Fruit fly (Drosophila melanogaster): ENCODE results near the gene CG9044.

The CG9044 gene

dm6 chr2L:5971093-5971808 is 22.0 kb downstream of the CG9044 start:
- TF ChIP-seq CG17801 (GFP tag; optimal IDR thresholded peaks at IDR 0.05; ENCODE audit: partially characterized antibody), result no peak

dm6 chr2L:5972005-5972404 is 22.8 kb downstream of the CG9044 start:
- peak; percentile 0 for TF ChIP-seq CG17801 (GFP tag; optimal IDR thresholded peaks at IDR 0.05; ENCODE audit: partially characterized antibody)

dm6 chr2L:5972588-5973236 is 23.5 kb downstream of the CG9044 start:
- TF ChIP-seq CG17801 (GFP tag; optimal IDR thresholded peaks at IDR 0.05; ENCODE audit: partially characterized antibody), result no peak

- no peak for TF ChIP-seq CG17801 (GFP tag; optimal IDR thresholded peaks at IDR 0.05; ENCODE audit: partially characterized antibody)
Measured at dm6 chr2L:5974122-5974521, 24.9 kb downstream of the CG9044 start.

dm6 chr2L:5975025-5975539 is 25.8 kb downstream of the CG9044 start:
- TF ChIP-seq CG17801 (GFP tag; optimal IDR thresholded peaks at IDR 0.05; ENCODE audit: partially characterized antibody), result no peak

dm6 chr2L:5975601-5976000 is 26.4 kb downstream of the CG9044 start:
- no peak for TF ChIP-seq CG17801 (GFP tag; optimal IDR thresholded peaks at IDR 0.05; ENCODE audit: partially characterized antibody)

- TF ChIP-seq CG17801 (GFP tag; optimal IDR thresholded peaks at IDR 0.05; ENCODE audit: partially characterized antibody), result no peak
Measured at dm6 chr2L:5977070-5977728, 27.9 kb downstream of the CG9044 start.

- TF ChIP-seq CG17801 (GFP tag; optimal IDR thresholded peaks at IDR 0.05; ENCODE audit: partially characterized antibody), result no peak
Measured at dm6 chr2L:5977729-5978078, 28.5 kb downstream of the CG9044 start.

dm6 chr2L:5978333-5979054 is 29.2 kb downstream of the CG9044 start:
- TF ChIP-seq CG17801 (GFP tag; optimal IDR thresholded peaks at IDR 0.05; ENCODE audit: partially characterized antibody), result no peak

- no peak for TF ChIP-seq CG17801 (GFP tag; optimal IDR thresholded peaks at IDR 0.05; ENCODE audit: partially characterized antibody)
Measured at dm6 chr2L:5979055-5979399, 29.8 kb downstream of the CG9044 start.

dm6 chr2L:5979957-5980861 is 31.0 kb downstream of the CG9044 start:
- TF ChIP-seq CG17801 (GFP tag; optimal IDR thresholded peaks at IDR 0.05; ENCODE audit: partially characterized antibody), result peak; percentile 70

dm6 chr2L:5980862-5981432 is 31.7 kb downstream of the CG9044 start, which contains the start of gene chic:
Gene chic, minus strand, starts transcription at chr2L:5981018.
- peak; percentile 43 for TF ChIP-seq CG17801 (GFP tag; optimal IDR thresholded peaks at IDR 0.05; ENCODE audit: partially characterized antibody)

- peak; percentile 27 for TF ChIP-seq CG17801 (GFP tag; optimal IDR thresholded peaks at IDR 0.05; ENCODE audit: partially characterized antibody)
Measured at dm6 chr2L:5981433-5982333, 32.4 kb downstream of the CG9044 start, which contains the start of gene eIF4A. Gene eIF4A, plus strand, starts transcription at chr2L:5981764.
